Worm (Caenorhabditis elegans) whole organism, young adult: ENCODE measurements around the gene CD4.1.

Experiments
- F52B5.7 ChIP-seq: sonication (generic microtip); optimal IDR thresholded peaks from 2 replicates; lab custom pipeline; 2016; ENCODE audit warnings: mild to moderate bottlenecking, missing genetic modification characterization, missing compliant biosample characterization
- K11D2.4 ChIP-seq: fragments of 200-800 bp; sonication (Bioruptor generic); IDR thresholded peaks from 2 replicates; pipeline ENCODE4 v1.3.6; 2022; ENCODE audit warnings: missing genetic modification reagents, missing genetic modification characterization, missing compliant biosample characterization
- lin-54 ChIP-seq: fragments of 200-800 bp; sonication (Bioruptor generic); optimal IDR thresholded peaks from 2 replicates; lab custom pipeline; 2018; ENCODE audit warnings: mild to moderate bottlenecking, missing genetic modification characterization, missing compliant biosample characterization

ce11 chrV:5594315-5594714 is 12.0 kb upstream of the CD4.1 start, which contains the start of gene crn-2:
- TF ChIP-seq K11D2.4 (GFP tag; lab: Robert Waterston, UW): no peak
- no peak for TF ChIP-seq F52B5.7 (tag; lab: Kevin White, UChicago)
- no peak for TF ChIP-seq lin-54
